Worm (Caenorhabditis elegans) whole organism, young adult: Measurements from ENCODE around the gene F02H6.7.

Experiments used
- rec-8 ChIP-seq, 2 experiments: sonication (generic microtip); optimal IDR thresholded peaks; 2 replicates each; lab custom pipeline; 2016; ENCODE audit warnings: mild to moderate bottlenecking in 2 of 2, missing genetic modification characterization in 2 of 2, missing genetic modification reagents in 2 of 2, missing genotype in 2 of 2, missing biosample characterization in 1 of 2, missing compliant biosample characterization in 1 of 2, moderate library complexity in 1 of 2
- unc-130 ChIP-seq: sonication (generic microtip); optimal IDR thresholded peaks from 2 replicates; lab custom pipeline; 2016; ENCODE audit warnings: missing genetic modification reagents, missing genetic modification characterization, missing compliant biosample characterization

ce11 chrIV:14274834-14275233, 46.9 kb upstream of the F02H6.7 start:
- no peak for TF ChIP-seq unc-130
- no peak for TF ChIP-seq rec-8 (tag; optimal IDR thresholded peaks at IDR 0.05; lab: Kevin White, UChicago)
